Fruit fly (Drosophila melanogaster) whole organism, embryonic: ENCODE measurements around the gene CG43131.

ENCODE experiments used
- Abd-B ChIP-seq: fragments of 200-800 bp; sonication (Bioruptor generic); optimal IDR thresholded peaks from 2 replicates; lab custom pipeline; 2018; ENCODE audit warnings: missing biosample characterization, mild to moderate bottlenecking, missing genetic modification characterization, moderate library complexity
- Blimp-1 ChIP-seq: fragments of 200-800 bp; sonication (Bioruptor generic); optimal IDR thresholded peaks from 3 replicates; lab custom pipeline; 2018; ENCODE audit warnings: missing biosample characterization, missing genetic modification characterization, mild to moderate bottlenecking, moderate library complexity, missing genetic modification reagents
- CG10274 ChIP-seq: fragments of 200-800 bp; sonication (Bioruptor generic); optimal IDR thresholded peaks from 3 replicates; lab custom pipeline; 2017; ENCODE audit warnings: missing biosample characterization, mild to moderate bottlenecking, missing genetic modification characterization
- CG10462 ChIP-seq: fragments of 200-800 bp; sonication (Bioruptor generic); optimal IDR thresholded peaks from 2 replicates; lab custom pipeline; 2016; ENCODE audit warnings: missing biosample characterization, missing genetic modification characterization
- CG12071 ChIP-seq: fragments of 200-800 bp; sonication (Bioruptor generic); optimal IDR thresholded peaks from 3 replicates; lab custom pipeline; 2018; ENCODE audit warnings: missing biosample characterization, mild to moderate bottlenecking, missing genetic modification characterization
- CG12236 ChIP-seq: fragments of 200-800 bp; sonication (Bioruptor generic); optimal IDR thresholded peaks from 2 replicates; lab custom pipeline; 2016; ENCODE audit warnings: missing biosample characterization, missing genetic modification characterization
- CG13123 ChIP-seq: fragments of 200-800 bp; sonication (Bioruptor generic); optimal IDR thresholded peaks from 2 replicates; lab custom pipeline; 2016; ENCODE audit warnings: missing biosample characterization, missing genetic modification characterization
- CG14710 ChIP-seq: fragments of 200-800 bp; sonication (Bioruptor generic); optimal IDR thresholded peaks from 3 replicates; lab custom pipeline; 2019; ENCODE audit warnings: missing biosample characterization, mild to moderate bottlenecking, missing genetic modification characterization, moderate library complexity
- CG15479 ChIP-seq: fragments of 200-800 bp; sonication (Bioruptor generic); optimal IDR thresholded peaks from 3 replicates; lab custom pipeline; 2019; ENCODE audit warnings: missing biosample characterization, mild to moderate bottlenecking, missing genetic modification characterization, moderate library complexity
- CG15696 ChIP-seq: fragments of 200-800 bp; sonication (Bioruptor generic); optimal IDR thresholded peaks from 2 replicates; lab custom pipeline; 2019; ENCODE audit warnings: missing biosample characterization, mild to moderate bottlenecking, missing genetic modification characterization, moderate library complexity
- CG1602 ChIP-seq: fragments of 200-800 bp; sonication (Bioruptor generic); optimal IDR thresholded peaks from 3 replicates; lab custom pipeline; 2016; ENCODE audit warnings: missing biosample characterization, missing genetic modification characterization
- CG31365 ChIP-seq: fragments of 200-800 bp; sonication (Bioruptor generic); optimal IDR thresholded peaks from 2 replicates; lab custom pipeline; 2018; ENCODE audit warnings: missing biosample characterization, mild to moderate bottlenecking, missing genetic modification characterization
- CG3281 ChIP-seq: fragments of 200-800 bp; sonication (Bioruptor generic); optimal IDR thresholded peaks from 3 replicates; lab custom pipeline; 2017; ENCODE audit warnings: missing biosample characterization, mild to moderate bottlenecking, missing genetic modification characterization
- CG3726 ChIP-seq: fragments of 200-800 bp; sonication (Bioruptor generic); IDR thresholded peaks from 3 replicates; pipeline ENCODE4, ENCODE4 v1.3.6; 2022; ENCODE audit warnings: missing biosample characterization, missing genetic modification characterization
- CG6854 ChIP-seq: fragments of 200-800 bp; sonication (Bioruptor generic); optimal IDR thresholded peaks from 3 replicates; lab custom pipeline; 2017; ENCODE audit warnings: missing biosample characterization, mild to moderate bottlenecking, missing genetic modification characterization
- CG7963 ChIP-seq: fragments of 200-800 bp; sonication (Bioruptor generic); IDR thresholded peaks from 3 replicates; pipeline ENCODE4 v1.3.6; 2022; ENCODE audit warnings: missing biosample characterization, missing genetic modification characterization; ENCODE audit not compliant: partially characterized antibody
- CG9727 ChIP-seq: fragments of 200-800 bp; sonication (Bioruptor generic); optimal IDR thresholded peaks from 3 replicates; lab custom pipeline; 2017; ENCODE audit warnings: missing biosample characterization, mild to moderate bottlenecking, missing genetic modification characterization
- D ChIP-seq, 2 experiments: fragments of 200-800 bp in 1 of 2; fragments of >200 bp in 1 of 2; sonication (Bioruptor generic) in 1 of 2; optimal IDR thresholded peaks; 2 replicates in 1 of 2; 3 replicates in 1 of 2; lab custom pipeline; 2017; ENCODE audit warnings: mild to moderate bottlenecking in 1 of 2, missing biosample characterization in 1 of 2, missing genetic modification characterization in 1 of 2, missing genetic modification reagents in 1 of 2
- D19A ChIP-seq: fragments of 200-800 bp; optimal IDR thresholded peaks from 3 replicates; lab custom pipeline; 2019; ENCODE audit warnings: missing biosample characterization, mild to moderate bottlenecking, missing genetic modification characterization, moderate library complexity
- Dfd ChIP-seq, 2 experiments: fragments of >200 bp; optimal IDR thresholded peaks; 2 replicates each; lab custom pipeline; 2017; ENCODE audit warnings: missing biosample characterization in 2 of 2, missing genetic modification characterization in 2 of 2
- Dll ChIP-seq: fragments of 200-800 bp; sonication (Bioruptor generic); IDR thresholded peaks from 4 replicates; pipeline ENCODE4 v1.3.6; 2022; ENCODE audit warnings: missing biosample characterization, missing genetic modification characterization; ENCODE audit not compliant: partially characterized antibody
- E2f2 ChIP-seq: fragments of 200-800 bp; sonication (Bioruptor generic); IDR thresholded peaks from 2 replicates; pipeline ENCODE4 v1.3.6; 2022; ENCODE audit warnings: missing biosample characterization, missing genetic modification characterization
- Ets65A ChIP-seq: fragments of 200-800 bp; sonication (Bioruptor generic); peaks from one replicate; lab custom pipeline; 2016; ENCODE audit warnings: missing biosample characterization, missing genetic modification characterization
- GATAe ChIP-seq: fragments of 200-800 bp; sonication (Bioruptor generic); conservative IDR thresholded peaks from 2 replicates; pipeline ENCODE4 v1.3.6; 2022; ENCODE audit warnings: missing biosample characterization, missing genetic modification characterization
- Kr ChIP-seq: fragments of 200-800 bp; sonication (Bioruptor generic); optimal IDR thresholded peaks from 2 replicates; lab custom pipeline; 2017; ENCODE audit warnings: missing biosample characterization, mild to moderate bottlenecking, missing genetic modification characterization
- Lhr ChIP-seq: fragments of 200-800 bp; sonication (Bioruptor generic); optimal IDR thresholded peaks from 3 replicates; lab custom pipeline; 2017; ENCODE audit warnings: mild to moderate bottlenecking, missing biosample characterization, missing genetic modification reagents, missing genetic modification characterization
- MTF-1 ChIP-seq: fragments of 200-800 bp; sonication (Bioruptor generic); optimal IDR thresholded peaks from 2 replicates; lab custom pipeline; 2018; ENCODE audit warnings: missing biosample characterization, mild to moderate bottlenecking, missing genetic modification characterization, borderline replicate concordance
- Med ChIP-seq: fragments of 200-800 bp; sonication (Bioruptor generic); peaks from one replicate; lab custom pipeline; 2016; ENCODE audit warnings: missing biosample characterization, missing genetic modification characterization, mild to moderate bottlenecking, inconsistent platforms, moderate library complexity
- Pdp1 ChIP-seq, 2 experiments: fragments of 200-800 bp; sonication (Bioruptor generic); optimal IDR thresholded peaks; 3 replicates each; lab custom pipeline; 2016; ENCODE audit warnings: missing biosample characterization in 2 of 2, missing genetic modification characterization in 2 of 2, mild to moderate bottlenecking in 1 of 2, moderate library complexity in 1 of 2
- Scr ChIP-seq: fragments of 200-800 bp; sonication (Bioruptor generic); IDR thresholded peaks from 2 replicates; pipeline ENCODE4 v1.3.6; 2022; ENCODE audit warnings: missing biosample characterization, missing genetic modification characterization; ENCODE audit not compliant: partially characterized antibody
- br ChIP-seq: fragments of >200 bp; optimal IDR thresholded peaks from 2 replicates; lab custom pipeline; 2017
- corto ChIP-seq: fragments of 200-800 bp; sonication (Bioruptor generic); optimal IDR thresholded peaks from 2 replicates; lab custom pipeline; 2016; ENCODE audit warnings: missing biosample characterization, mild to moderate bottlenecking, missing genetic modification characterization, moderate library complexity
- crp ChIP-seq, 2 experiments: fragments of 200-800 bp; sonication (Bioruptor generic); optimal IDR thresholded peaks; 2 replicates in 1 of 2; 3 replicates in 1 of 2; lab custom pipeline; 2017; ENCODE audit warnings: missing biosample characterization in 2 of 2, missing genetic modification characterization in 2 of 2, mild to moderate bottlenecking in 1 of 2, moderate library complexity in 1 of 2
- dimm ChIP-seq: fragments of 200-800 bp; sonication (Bioruptor generic); IDR thresholded peaks from 2 replicates; pipeline ENCODE4 v1.3.6; 2022; ENCODE audit warnings: missing biosample characterization, missing genetic modification characterization
- fd64A ChIP-seq: fragments of 200-800 bp; sonication (Bioruptor generic); optimal IDR thresholded peaks from 3 replicates; lab custom pipeline; 2018; ENCODE audit warnings: missing biosample characterization, mild to moderate bottlenecking, missing genetic modification characterization
- fu2 ChIP-seq: fragments of 200-800 bp; sonication (Bioruptor generic); optimal IDR thresholded peaks from 2 replicates; lab custom pipeline; 2016; ENCODE audit warnings: missing biosample characterization, missing genetic modification characterization
- gsb ChIP-seq: fragments of 200-800 bp; sonication (Bioruptor generic); IDR thresholded peaks from 2 replicates; pipeline ENCODE4 v1.3.6; 2022; ENCODE audit warnings: missing biosample characterization, missing genetic modification characterization
- jigr1 ChIP-seq: fragments of 200-800 bp; sonication (Bioruptor generic); IDR thresholded peaks from 3 replicates; pipeline ENCODE4 v1.3.6; 2022; ENCODE audit warnings: missing biosample characterization, missing genetic modification characterization
- kni ChIP-seq: fragments of 200-800 bp; sonication (Bioruptor generic); optimal IDR thresholded peaks from 3 replicates; lab custom pipeline; 2017; ENCODE audit warnings: mild to moderate bottlenecking, missing biosample characterization, missing genetic modification reagents, missing genetic modification characterization
- lov ChIP-seq, 2 experiments: fragments of 200-800 bp in 1 of 2; fragments of >200 bp in 1 of 2; sonication (Bioruptor generic) in 1 of 2; IDR thresholded peaks in 1 of 2; optimal IDR thresholded peaks in 1 of 2; 2 replicates in 1 of 2; 3 replicates in 1 of 2; pipeline versions ENCODE4 v1.3.6 to Lab custom; 2017 to 2022; ENCODE audit warnings: missing biosample characterization in 1 of 2, missing genetic modification characterization in 1 of 2
- maf-S ChIP-seq: fragments of 200-800 bp; sonication (Bioruptor generic); optimal IDR thresholded peaks from 2 replicates; lab custom pipeline; 2016; ENCODE audit warnings: missing biosample characterization, missing genetic modification characterization
- odd ChIP-seq: fragments of 200-800 bp; sonication (Bioruptor generic); optimal IDR thresholded peaks from 2 replicates; lab custom pipeline; 2017; ENCODE audit warnings: missing biosample characterization, mild to moderate bottlenecking, missing genetic modification characterization
- onecut ChIP-seq: fragments of 200-800 bp; sonication (Bioruptor generic); IDR thresholded peaks from 2 replicates; pipeline ENCODE4 v1.3.6; 2022; ENCODE audit warnings: missing biosample characterization, missing genetic modification characterization
- p53 ChIP-seq: fragments of 200-800 bp; sonication (Bioruptor generic); optimal IDR thresholded peaks from 2 replicates; lab custom pipeline; 2016; ENCODE audit warnings: missing biosample characterization, missing genetic modification characterization
- pb ChIP-seq: fragments of 200-800 bp; sonication (Bioruptor generic); optimal IDR thresholded peaks from 3 replicates; lab custom pipeline; 2016; ENCODE audit warnings: missing biosample characterization, missing genetic modification characterization
- prd ChIP-seq, 3 experiments: fragments of >200 bp in 2 of 3; fragments of 200-800 bp in 1 of 3; sonication (Bioruptor generic) in 1 of 3; optimal IDR thresholded peaks in 2 of 3; IDR thresholded peaks in 1 of 3; 2 replicates in 2 of 3; 3 replicates in 1 of 3; pipeline versions ENCODE4 v1.3.6 to Lab custom; 2017 to 2022; ENCODE audit warnings: missing biosample characterization in 1 of 3, missing genetic modification characterization in 1 of 3
- run ChIP-seq: fragments of 200-800 bp; sonication (Bioruptor generic); optimal IDR thresholded peaks from 3 replicates; lab custom pipeline; 2018; ENCODE audit warnings: missing biosample characterization, mild to moderate bottlenecking, missing genetic modification characterization
- sens ChIP-seq: fragments of 200-800 bp; sonication (Bioruptor generic); peaks from one replicate; lab custom pipeline; 2016; ENCODE audit warnings: missing biosample characterization, missing genetic modification characterization
- slp2 ChIP-seq: fragments of 200-800 bp; sonication (Bioruptor generic); optimal IDR thresholded peaks from 2 replicates; lab custom pipeline; 2016; ENCODE audit warnings: missing biosample characterization, missing genetic modification characterization
- usp ChIP-seq: fragments of >200 bp; optimal IDR thresholded peaks from 2 replicates; lab custom pipeline; 2017; ENCODE audit warnings: missing biosample characterization, missing genetic modification characterization

The CG43131 gene

DNA sequence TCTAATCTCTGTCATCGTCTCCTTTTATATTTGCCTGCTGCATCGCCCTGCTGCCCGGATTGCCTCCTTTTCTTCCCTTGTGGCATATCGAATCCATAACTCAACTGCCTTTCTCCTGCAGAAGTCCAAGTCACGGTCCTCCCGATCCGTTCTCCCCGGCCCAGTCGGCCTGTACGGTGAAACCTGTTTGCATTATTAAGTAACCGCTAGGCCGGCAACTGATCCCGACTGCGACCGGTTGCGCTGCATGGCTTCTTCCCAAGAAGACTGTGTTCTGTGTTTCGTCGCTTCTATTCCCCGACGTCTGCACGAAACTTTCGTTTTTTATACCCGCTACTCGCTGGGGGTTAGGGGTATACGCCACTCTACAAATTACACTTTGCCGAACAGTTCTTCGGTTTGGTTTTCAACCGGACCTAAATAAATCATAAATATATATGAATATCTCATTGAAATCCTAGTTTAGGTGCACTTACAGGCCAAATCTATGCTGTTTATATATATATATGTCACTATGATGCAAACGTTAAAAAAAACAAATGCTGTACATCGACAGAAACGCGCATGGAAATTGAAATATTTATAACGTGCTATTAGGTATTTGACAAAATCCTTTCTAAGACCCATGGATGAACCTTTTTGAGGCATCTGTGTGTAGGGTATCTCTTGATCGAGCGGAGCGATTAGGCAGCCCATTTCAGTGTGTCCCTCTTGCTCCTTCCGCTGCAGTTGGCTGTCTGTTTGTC is 19.3 kb downstream of the CG43131 start (continued):
- TF ChIP-seq Ets65A (GFP tag; lab: Kevin White, UChicago) (no peak), CG7963 (no peak), D19A (peak; percentile 0), CG15696 (tag; lab: Kevin White, UChicago) (no peak), sens (GFP tag; lab: Kevin White, UChicago) (no peak), E2f2 (GFP tag; lab: Robert Waterston, UW) (no peak), CG14710 (tag; lab: Kevin White, UChicago) (peak; percentile 20), CG15479 (no peak), lov (optimal IDR thresholded peaks at IDR 0.05; lab: Kevin White, UChicago) (no peak), lov (GFP tag; IDR thresholded peaks at IDR 0.05; lab: Robert Waterston, UW) (no peak), Kr (GFP tag; lab: Kevin White, UChicago) (no peak), MTF-1 (no peak), fu2 (no peak), kni (peak; percentile 25), CG10274 (GFP tag; lab: Kevin White, UChicago) (peak; percentile 13), crp (GFP tag; optimal IDR thresholded peaks at IDR 0.05; lab: Kevin White, UChicago) (no peak), Scr (no peak), D (optimal IDR thresholded peaks at IDR 0.05; lab: Kevin White, UChicago) (no peak), D (GFP tag; optimal IDR thresholded peaks at IDR 0.05; lab: Kevin White, UChicago) (no peak), pb (no peak), gsb (GFP tag; lab: Robert Waterston, UW) (no peak), Blimp-1 (peak; percentile 94), slp2 (no peak), br (no peak), Dll (GFP tag; lab: Robert Waterston, UW) (no peak), CG1602 (GFP tag; lab: Kevin White, UChicago) (no peak), jigr1 (GFP tag; lab: Robert Waterston, UW) (no peak), Pdp1 (GFP tag; optimal IDR thresholded peaks at IDR 0.05; lab: Kevin White, UChicago) (no peak), corto (GFP tag; lab: Kevin White, UChicago) (peak; percentile 2), CG3281 (GFP tag; lab: Kevin White, UChicago) (no peak), Med (GFP tag; lab: Kevin White, UChicago) (peak; percentile 15)

DNA sequence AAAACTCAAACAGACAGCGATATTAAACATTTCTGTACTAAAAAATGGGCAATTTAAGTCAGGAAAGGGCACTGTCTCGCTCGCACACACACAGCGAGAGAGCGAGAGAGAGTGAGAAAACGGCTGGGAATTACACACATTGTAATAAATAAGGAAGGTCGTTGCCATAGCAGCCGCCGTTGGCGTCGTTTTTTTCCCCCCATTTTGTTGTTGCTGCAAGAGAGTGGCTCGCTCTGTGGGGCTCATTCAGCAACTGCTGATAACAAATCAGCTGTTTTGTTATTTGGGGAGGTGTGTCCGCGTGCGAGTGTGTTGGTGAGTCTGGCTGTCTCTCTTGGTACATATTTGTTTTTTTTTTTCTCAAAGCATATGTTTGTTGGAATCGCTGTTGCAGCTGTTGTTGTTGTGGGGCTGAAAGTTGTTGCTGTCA is 21.1 kb downstream of the CG43131 start:
- TF ChIP-seq CG9727 (peak; percentile 48), prd (optimal IDR thresholded peaks at IDR 0.05; lab: Kevin White, UChicago) (no peak), prd (GFP tag; IDR thresholded peaks at IDR 0.05; lab: Robert Waterston, UW) (no peak), CG13123 (GFP tag; lab: Kevin White, UChicago) (peak; percentile 59), odd (peak; percentile 69), usp (GFP tag; lab: Kevin White, UChicago) (no peak), onecut (GFP tag; lab: Robert Waterston, UW) (peak; percentile 54), dimm (GFP tag; lab: Robert Waterston, UW) (no peak), p53 (GFP tag; lab: Kevin White, UChicago) (peak; percentile 14), fd64A (GFP tag; lab: Kevin White, UChicago) (peak; percentile 72), CG12071 (GFP tag; lab: Kevin White, UChicago) (peak; percentile 71), GATAe (GFP tag; lab: Robert Waterston, UW) (no peak), maf-S (GFP tag; lab: Kevin White, UChicago) (peak; percentile 5), CG10462 (GFP tag; lab: Kevin White, UChicago) (peak; percentile 5), Abd-B (peak; percentile 9), CG3726 (GFP tag; lab: Robert Waterston, UW) (no peak), Dfd (GFP tag; optimal IDR thresholded peaks at IDR 0.05; lab: Kevin White, UChicago) (no peak), Med (GFP tag; lab: Kevin White, UChicago) (peak; percentile 82), CG31365 (tag; lab: Kevin White, UChicago) (peak; percentile 28), run (tag; lab: Kevin White, UChicago) (peak; percentile 60), CG6854 (GFP tag; lab: Kevin White, UChicago) (peak; percentile 36), CG12236 (GFP tag; lab: Kevin White, UChicago) (peak; percentile 38), Lhr (GFP tag; lab: Kevin White, UChicago) (peak; percentile 12)
